Worm (Caenorhabditis elegans) whole organism, young adult: Measurements from ENCODE around the gene srh-62.

ENCODE experiments used
- B0261.1 ChIP-seq: sonication (generic microtip); optimal IDR thresholded peaks from 2 replicates; lab custom pipeline; 2016; ENCODE audit warnings: mild to moderate bottlenecking, missing genetic modification characterization, moderate library complexity, missing compliant biosample characterization
- C17E4.6 ChIP-seq: fragments of 200-800 bp; sonication (Bioruptor generic); IDR thresholded peaks from 2 replicates; pipeline ENCODE4 v1.3.6; 2022; ENCODE audit warnings: missing genetic modification reagents, missing genetic modification characterization, missing compliant biosample characterization
- F37B4.10 ChIP-seq: fragments of 200-800 bp; sonication (Bioruptor generic); IDR thresholded peaks from 2 replicates; pipeline ENCODE4 v1.3.6; 2022; ENCODE audit warnings: missing genetic modification characterization, missing compliant biosample characterization
- F52B5.7 ChIP-seq: sonication (generic microtip); optimal IDR thresholded peaks from 2 replicates; lab custom pipeline; 2016; ENCODE audit warnings: mild to moderate bottlenecking, missing genetic modification characterization, missing compliant biosample characterization
- F55B11.4 ChIP-seq: sonication (generic microtip); optimal IDR thresholded peaks from 2 replicates; lab custom pipeline; 2016; ENCODE audit warnings: missing compliant biosample characterization, missing genetic modification characterization, borderline replicate concordance; ENCODE audit not compliant: insufficient read depth
- F57A8.1 ChIP-seq: fragments of 200-800 bp; sonication (Bioruptor generic); optimal IDR thresholded peaks from 2 replicates; lab custom pipeline; 2018; ENCODE audit warnings: mild to moderate bottlenecking, missing genetic modification characterization, moderate library complexity, missing compliant biosample characterization
- F57C9.4 ChIP-seq: sonication (generic microtip); optimal IDR thresholded peaks from 2 replicates; lab custom pipeline; 2017; ENCODE audit warnings: mild to moderate bottlenecking, missing genetic modification characterization, missing compliant biosample characterization
- K12H6.12 ChIP-seq: fragments of 200-800 bp; sonication (Bioruptor generic); optimal IDR thresholded peaks from 2 replicates; lab custom pipeline; 2018; ENCODE audit warnings: mild to moderate bottlenecking, missing genetic modification characterization, missing compliant biosample characterization
- T07F8.4 ChIP-seq: sonication (generic microtip); optimal IDR thresholded peaks from 2 replicates; lab custom pipeline; 2016; ENCODE audit warnings: mild to moderate bottlenecking, missing genetic modification characterization, moderate library complexity, missing compliant biosample characterization
- akir-1 ChIP-seq: fragments of 200-800 bp; sonication (Bioruptor generic); optimal IDR thresholded peaks from 2 replicates; lab custom pipeline; 2018; ENCODE audit warnings: mild to moderate bottlenecking, missing genetic modification characterization, moderate library complexity, missing compliant biosample characterization
- aptf-3 ChIP-seq: fragments of 200-800 bp; sonication (Bioruptor generic); IDR thresholded peaks from 2 replicates; pipeline ENCODE4 v1.3.6; 2022; ENCODE audit warnings: missing genetic modification characterization, missing compliant biosample characterization
- athp-1 ChIP-seq: sonication (generic microtip); optimal IDR thresholded peaks from 2 replicates; lab custom pipeline; 2017; ENCODE audit warnings: mild to moderate bottlenecking, missing genetic modification characterization, missing compliant biosample characterization
- attf-3 ChIP-seq: fragments of 200-800 bp; sonication (Bioruptor generic); conservative IDR thresholded peaks from 2 replicates; pipeline ENCODE4 v1.3.6; 2022; ENCODE audit warnings: missing genetic modification reagents, missing genetic modification characterization, missing compliant biosample characterization
- attf-6 ChIP-seq: fragments of 200-800 bp; sonication (Bioruptor generic); IDR thresholded peaks from 2 replicates; pipeline ENCODE4 v1.3.6; 2022; ENCODE audit warnings: missing genetic modification reagents, missing genetic modification characterization, missing compliant biosample characterization
- cebp-2 ChIP-seq: fragments of 200-800 bp; sonication (Bioruptor generic); IDR thresholded peaks from 2 replicates; pipeline ENCODE4 v1.3.6; 2022; ENCODE audit warnings: missing genetic modification characterization, missing compliant biosample characterization
- ceh-100 ChIP-seq: fragments of 200-800 bp; sonication (Bioruptor generic); IDR thresholded peaks from 2 replicates; pipeline ENCODE4 v1.3.6; 2022; ENCODE audit warnings: missing genetic modification reagents, missing genetic modification characterization, missing compliant biosample characterization
- ceh-58 ChIP-seq: fragments of 200-800 bp; sonication (Bioruptor generic); IDR thresholded peaks from 2 replicates; pipeline ENCODE4 v1.3.6; 2022; ENCODE audit warnings: missing genetic modification characterization, missing compliant biosample characterization
- ceh-79 ChIP-seq: sonication (generic microtip); optimal IDR thresholded peaks from 2 replicates; lab custom pipeline; 2017; ENCODE audit warnings: mild to moderate bottlenecking, missing genetic modification characterization, missing compliant biosample characterization
- ceh-91 ChIP-seq: fragments of 200-800 bp; sonication (Bioruptor generic); IDR thresholded peaks from 2 replicates; pipeline ENCODE4 v1.3.6; 2022; ENCODE audit warnings: missing genetic modification reagents, missing genetic modification characterization, missing compliant biosample characterization
- dox-1 ChIP-seq: fragments of 200-800 bp; sonication (Bioruptor generic); IDR thresholded peaks from 2 replicates; pipeline ENCODE4 v1.3.6; 2022; ENCODE audit warnings: missing genetic modification reagents, missing genetic modification characterization, missing compliant biosample characterization
- dpff-1 ChIP-seq: sonication (generic microtip); optimal IDR thresholded peaks from 2 replicates; lab custom pipeline; 2017; ENCODE audit warnings: mild to moderate bottlenecking, missing genetic modification characterization, missing compliant biosample characterization
- efl-1 ChIP-seq: fragments of 150-350 bp; optimal IDR thresholded peaks from 2 replicates; lab custom pipeline; 2014; ENCODE audit warnings: missing biosample characterization, missing genetic modification reagents, missing genetic modification characterization
- fkh-3 ChIP-seq: sonication (generic microtip); optimal IDR thresholded peaks from 2 replicates; lab custom pipeline; 2016; ENCODE audit warnings: mild to moderate bottlenecking, missing genetic modification characterization, missing compliant biosample characterization
- him-1 ChIP-seq: sonication (generic microtip); optimal IDR thresholded peaks from 2 replicates; lab custom pipeline; 2016; ENCODE audit warnings: missing genotype, missing genetic modification reagents, missing genetic modification characterization, missing compliant biosample characterization
- hlh-26 ChIP-seq: fragments of 200-800 bp; sonication (Bioruptor generic); conservative IDR thresholded peaks from 2 replicates; pipeline ENCODE4 v1.3.6; 2022; ENCODE audit warnings: missing genetic modification reagents, missing genetic modification characterization, missing compliant biosample characterization
- hmg-1.2 ChIP-seq: fragments of 200-800 bp; sonication (Bioruptor generic); IDR thresholded peaks from 2 replicates; pipeline ENCODE4 v1.3.6; 2022; ENCODE audit warnings: missing genetic modification reagents, missing genetic modification characterization, missing compliant biosample characterization
- hrde-1 ChIP-seq: sonication (generic microtip); optimal IDR thresholded peaks from 2 replicates; lab custom pipeline; 2016; ENCODE audit warnings: missing genetic modification characterization, mild to moderate bottlenecking, missing compliant biosample characterization, moderate library complexity, missing genotype, missing genetic modification reagents, borderline replicate concordance
- hsf-1 ChIP-seq: fragments of 200-800 bp; sonication (Bioruptor generic); IDR thresholded peaks from 2 replicates; pipeline ENCODE4 v1.3.6; 2022; ENCODE audit warnings: missing genetic modification reagents, missing genetic modification characterization, missing compliant biosample characterization
- lag-1 ChIP-seq: fragments of 200-800 bp; sonication (Bioruptor generic); IDR thresholded peaks from 2 replicates; pipeline ENCODE4 v1.3.6; 2022; ENCODE audit warnings: missing genetic modification reagents, missing genetic modification characterization, missing compliant biosample characterization
- let-526 ChIP-seq: fragments of 200-800 bp; sonication (Bioruptor generic); IDR thresholded peaks from 2 replicates; pipeline ENCODE4 v1.3.6; 2022; ENCODE audit warnings: missing genetic modification reagents, missing genetic modification characterization, missing compliant biosample characterization
- lsy-27 ChIP-seq: sonication (generic microtip); optimal IDR thresholded peaks from 2 replicates; lab custom pipeline; 2017; ENCODE audit warnings: missing genetic modification characterization, mild to moderate bottlenecking, missing compliant biosample characterization, antibody characterized with exemption, missing genotype, borderline replicate concordance; ENCODE audit not compliant: insufficient read depth
- mes-4 ChIP-seq: sonication (generic microtip); optimal IDR thresholded peaks from 2 replicates; lab custom pipeline; 2016; ENCODE audit warnings: missing genotype, missing genetic modification characterization, missing compliant biosample characterization
- mxl-1 ChIP-seq: sonication (generic microtip); optimal IDR thresholded peaks from 2 replicates; lab custom pipeline; 2016; ENCODE audit warnings: missing genetic modification characterization, missing compliant biosample characterization
- pbrm-1 ChIP-seq: fragments of 200-800 bp; sonication (Bioruptor generic); IDR thresholded peaks from 2 replicates; pipeline ENCODE4 v1.3.6; 2022; ENCODE audit warnings: missing genetic modification reagents, missing genetic modification characterization, missing compliant biosample characterization
- sdz-38 ChIP-seq: sonication (generic microtip); optimal IDR thresholded peaks from 2 replicates; lab custom pipeline; 2016; ENCODE audit warnings: missing genotype, missing genetic modification characterization, missing compliant biosample characterization
- snpc-1.3 ChIP-seq: sonication (generic microtip); optimal IDR thresholded peaks from 2 replicates; lab custom pipeline; 2017; ENCODE audit warnings: missing genetic modification characterization, mild to moderate bottlenecking, missing compliant biosample characterization, antibody characterized with exemption, moderate library complexity, missing genotype, missing genetic modification reagents; ENCODE audit not compliant: insufficient read depth
- snpc-3.4 ChIP-seq: sonication (generic microtip); optimal IDR thresholded peaks from 2 replicates; lab custom pipeline; 2017; ENCODE audit warnings: missing genetic modification characterization, mild to moderate bottlenecking, missing compliant biosample characterization, antibody characterized with exemption, moderate library complexity, missing genotype, missing genetic modification reagents
- snpc-4 ChIP-seq, 5 experiments: fragments of 150-350 bp in 1 of 5; sonication (generic microtip) in 4 of 5; optimal IDR thresholded peaks; 2 replicates each; lab custom pipeline; 2014 to 2018; ENCODE audit warnings: missing genetic modification characterization in 5 of 5, missing biosample characterization in 3 of 5, antibody characterized with exemption in 2 of 5, mild to moderate bottlenecking in 2 of 5, missing compliant biosample characterization in 2 of 5, missing genotype in 2 of 5, moderate library complexity in 2 of 5, missing genetic modification reagents in 1 of 5
- sptf-2 ChIP-seq: fragments of 200-800 bp; sonication (Bioruptor generic); optimal IDR thresholded peaks from 2 replicates; lab custom pipeline; 2018; ENCODE audit warnings: mild to moderate bottlenecking, missing genetic modification characterization, missing compliant biosample characterization
- tbp1 ChIP-seq: fragments of 200-800 bp; sonication (Bioruptor generic); optimal IDR thresholded peaks from 2 replicates; lab custom pipeline; 2018; ENCODE audit warnings: mild to moderate bottlenecking, missing genetic modification characterization, missing compliant biosample characterization
- unc-130 ChIP-seq: sonication (generic microtip); optimal IDR thresholded peaks from 2 replicates; lab custom pipeline; 2016; ENCODE audit warnings: missing genetic modification reagents, missing genetic modification characterization, missing compliant biosample characterization
- zfh-2 ChIP-seq: fragments of 200-800 bp; sonication (Bioruptor generic); conservative IDR thresholded peaks from 2 replicates; pipeline ENCODE4 v1.3.6; 2022; ENCODE audit warnings: missing genetic modification reagents, missing genetic modification characterization, missing compliant biosample characterization
- zim-3 ChIP-seq: sonication (generic microtip); optimal IDR thresholded peaks from 2 replicates; lab custom pipeline; 2017; ENCODE audit warnings: mild to moderate bottlenecking, missing genetic modification characterization, moderate library complexity, missing compliant biosample characterization
- ztf-22 ChIP-seq: fragments of 200-800 bp; sonication (Bioruptor generic); optimal IDR thresholded peaks from 2 replicates; lab custom pipeline; 2018; ENCODE audit warnings: mild to moderate bottlenecking, missing genetic modification characterization, moderate library complexity, missing compliant biosample characterization
- ztf-25 ChIP-seq: fragments of 200-800 bp; sonication (Bioruptor generic); IDR thresholded peaks from 2 replicates; pipeline ENCODE4 v1.3.6; 2022; ENCODE audit warnings: missing genetic modification reagents, missing genetic modification characterization, missing compliant biosample characterization
- ztf-28 ChIP-seq: fragments of 200-800 bp; sonication (Bioruptor generic); IDR thresholded peaks from 2 replicates; pipeline ENCODE4 v1.3.6; 2022; ENCODE audit warnings: missing genetic modification reagents, missing genetic modification characterization, missing compliant biosample characterization

The srh-62 gene

ce11 chrV:399721-400120, 3.2 kb downstream of the srh-62 start, which contains the start of gene scl-27:
scl-27 (plus strand) TSS chrV:400021.
- no peak for TF ChIP-seq attf-6 (GFP tag; lab: Robert Waterston, UW)
- TF ChIP-seq T07F8.4 (tag; lab: Kevin White, UChicago), result no peak
- TF ChIP-seq dox-1 (GFP tag; lab: Robert Waterston, UW), result no peak
- no peak for TF ChIP-seq lag-1 (GFP tag; lab: Robert Waterston, UW)
- no peak for TF ChIP-seq hrde-1
- no peak for TF ChIP-seq efl-1 (GFP tag; lab: Kevin White, UChicago)
- TF ChIP-seq F55B11.4 (tag; lab: Kevin White, UChicago), result no peak
- no peak for TF ChIP-seq ztf-22 (GFP tag; lab: Kevin White, UChicago)
- no peak for TF ChIP-seq cebp-2 (GFP tag; lab: Robert Waterston, UW)
- no peak for TF ChIP-seq mxl-1 (tag; lab: Kevin White, UChicago)
- TF ChIP-seq fkh-3 (tag; lab: Kevin White, UChicago), result no peak
- no peak for TF ChIP-seq tbp1
- TF ChIP-seq C17E4.6 (GFP tag; lab: Robert Waterston, UW), result no peak
- TF ChIP-seq K12H6.12 (tag; lab: Kevin White, UChicago), result no peak
- no peak for TF ChIP-seq F57C9.4 (tag; lab: Kevin White, UChicago)
- TF ChIP-seq ztf-25 (GFP tag; lab: Robert Waterston, UW), result no peak
- TF ChIP-seq hmg-1.2 (GFP tag; lab: Robert Waterston, UW), result no peak
- no peak for TF ChIP-seq ceh-58 (GFP tag; lab: Robert Waterston, UW)
- TF ChIP-seq snpc-1.3 (tag; lab: Kevin White, UChicago), result no peak

ce11 chrV:396309-396708, 6.6 kb downstream of the srh-62 start, which contains the start of gene nhr-253:
nhr-253 (plus strand) TSS chrV:396593.
- TF ChIP-seq B0261.1 (tag; lab: Kevin White, UChicago) (no peak), ceh-100 (no peak), aptf-3 (GFP tag; lab: Robert Waterston, UW) (no peak), snpc-3.4 (tag; lab: Kevin White, UChicago) (no peak), ceh-79 (no peak), snpc-4 (GFP tag; optimal IDR thresholded peaks at IDR 0.05; lab: Kevin White, UChicago) (no peak), snpc-4 (tag; optimal IDR thresholded peaks at IDR 0.05; lab: Kevin White, UChicago) (no peak), tbp1 (no peak), hsf-1 (GFP tag; lab: Robert Waterston, UW) (no peak), him-1 (tag; lab: Kevin White, UChicago) (no peak), zfh-2 (GFP tag; lab: Robert Waterston, UW) (no peak), F52B5.7 (tag; lab: Kevin White, UChicago) (no peak), mes-4 (tag; lab: Kevin White, UChicago) (no peak), K12H6.12 (tag; lab: Kevin White, UChicago) (no peak), athp-1 (no peak), F55B11.4 (tag; lab: Kevin White, UChicago) (no peak), let-526 (GFP tag; lab: Robert Waterston, UW) (no peak), F37B4.10 (GFP tag; lab: Robert Waterston, UW) (no peak)

ce11 chrV:392199-392678, 10.7 kb downstream of the srh-62 start, which contains the start of gene nhr-254:
nhr-254 (plus strand) TSS chrV:392628.
- TF ChIP-seq fkh-3 (tag; lab: Kevin White, UChicago) (no peak), ztf-28 (GFP tag; lab: Robert Waterston, UW) (no peak), K12H6.12 (tag; lab: Kevin White, UChicago) (no peak), sptf-2 (GFP tag; lab: Kevin White, UChicago) (no peak), pbrm-1 (GFP tag; lab: Robert Waterston, UW) (no peak), unc-130 (GFP tag; lab: Kevin White, UChicago) (no peak), hlh-26 (no peak), sdz-38 (tag; lab: Kevin White, UChicago) (no peak), aptf-3 (GFP tag; lab: Robert Waterston, UW) (no peak), dpff-1 (tag; lab: Kevin White, UChicago) (no peak), ceh-91 (GFP tag; lab: Robert Waterston, UW) (no peak), zim-3 (tag; lab: Kevin White, UChicago) (no peak), akir-1 (no peak), lsy-27 (tag; lab: Kevin White, UChicago) (no peak), F57A8.1 (GFP tag; lab: Kevin White, UChicago) (no peak), attf-3 (GFP tag; lab: Robert Waterston, UW) (no peak)
